Worm (Caenorhabditis elegans) whole organism, L4/young adult: ENCODE results near the gene srx-121.
"Not testable (repeated sequence)": the region's sequence is repeated elsewhere in the genome, so short reads cannot be mapped to it uniquely, and the experiment has no call there.

Source experiments
- W03F9.2 ChIP-seq: fragments of 150-350 bp; optimal IDR thresholded peaks from 2 replicates; lab custom pipeline; 2014; ENCODE audit warnings: missing biosample characterization, missing genetic modification characterization
- dao-5 ChIP-seq: sonication (generic microtip); optimal IDR thresholded peaks from 2 replicates; lab custom pipeline; 2016; ENCODE audit warnings: missing genotype, missing genetic modification characterization, moderate library complexity, missing compliant biosample characterization
- him-1 ChIP-seq: sonication (generic microtip); optimal IDR thresholded peaks from 2 replicates; lab custom pipeline; 2016; ENCODE audit warnings: missing genotype, missing genetic modification reagents, missing genetic modification characterization, missing compliant biosample characterization

Gene srx-121

ce11 chrV:3372673-3373072 lies at the start of gene srx-121:
srx-121 (minus strand) TSS chrV:3372773.
- TF ChIP-seq W03F9.2 (tag; lab: Kevin White, UChicago) = no peak

- TF ChIP-seq him-1 (no peak), W03F9.2 (tag; lab: Kevin White, UChicago) (no peak), dao-5 (tag; lab: Kevin White, UChicago) (no peak)
Observed at ce11 chrV:3417928-3418327, 45.4 kb upstream of the srx-121 start, which contains the start of gene T20D4.3. T20D4.3 (plus strand) TSS chrV:3418228.

DNA sequence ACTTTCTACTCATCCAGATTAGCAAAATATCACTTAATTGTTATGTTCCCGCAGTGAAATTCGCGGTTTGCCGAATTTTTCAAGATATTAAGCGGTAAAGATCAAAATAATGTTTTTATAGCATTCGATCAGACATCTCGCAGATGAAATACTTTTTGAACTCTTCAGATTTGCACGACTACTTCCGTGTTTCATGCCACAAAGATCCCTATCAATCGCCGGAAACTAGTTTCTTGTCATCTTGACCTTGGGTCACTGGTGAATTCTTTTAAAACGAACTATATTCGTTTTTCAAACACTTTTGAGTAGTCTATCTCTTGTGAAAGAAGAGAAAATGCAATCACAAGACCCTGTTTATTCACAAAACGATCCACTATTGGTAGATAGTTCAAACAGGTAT lies 40.4 kb upstream of the srx-121 start, which contains the start of gene txt-11:
txt-11 (plus strand) TSS at position 301 of the 400 bp plus-strand sequence.
- no peak for TF ChIP-seq dao-5 (tag; lab: Kevin White, UChicago)

DNA sequence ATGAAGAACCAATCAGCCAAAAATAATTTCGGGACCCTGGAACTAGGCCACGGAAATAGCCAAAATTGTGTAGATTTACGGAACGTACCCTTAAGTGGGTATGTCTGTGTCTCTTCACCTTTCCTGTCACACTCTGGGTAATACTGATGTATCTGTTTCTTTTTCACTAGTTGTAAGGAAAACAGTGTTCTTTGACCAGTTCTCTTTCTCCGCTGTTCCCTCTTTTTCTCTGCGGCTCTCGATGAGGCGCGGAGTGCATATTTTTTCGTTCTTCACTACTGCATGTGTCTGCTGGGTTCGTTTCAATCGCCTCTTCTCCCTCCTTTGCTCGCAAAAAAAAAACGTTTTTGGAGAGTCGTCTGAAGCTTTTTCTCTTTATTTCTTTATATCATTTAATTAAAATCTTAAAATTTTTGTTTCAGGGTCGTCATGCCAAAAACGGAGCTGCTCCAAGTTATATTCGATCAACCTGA lies 37.6 kb upstream of the srx-121 start, which contains the start of gene arrd-22:
arrd-22 (plus strand) TSS at position 423 of the 473 bp plus-strand sequence.
- TF ChIP-seq dao-5 (tag; lab: Kevin White, UChicago) = no peak
- no peak for TF ChIP-seq W03F9.2 (tag; lab: Kevin White, UChicago)
- no peak for TF ChIP-seq him-1

ce11 chrV:3409498-3409897 lies 36.9 kb upstream of the srx-121 start:
- no peak for TF ChIP-seq W03F9.2 (tag; lab: Kevin White, UChicago)
- TF ChIP-seq dao-5 (tag; lab: Kevin White, UChicago) = no peak
- no peak for TF ChIP-seq him-1

- TF ChIP-seq him-1 (no peak), dao-5 (tag; lab: Kevin White, UChicago) (no peak), W03F9.2 (tag; lab: Kevin White, UChicago) (no peak)
Observed at ce11 chrV:3408602-3409001, 36.0 kb upstream of the srx-121 start, which contains the start of gene T20D4.7. T20D4.7 (plus strand) TSS chrV:3408902.

DNA sequence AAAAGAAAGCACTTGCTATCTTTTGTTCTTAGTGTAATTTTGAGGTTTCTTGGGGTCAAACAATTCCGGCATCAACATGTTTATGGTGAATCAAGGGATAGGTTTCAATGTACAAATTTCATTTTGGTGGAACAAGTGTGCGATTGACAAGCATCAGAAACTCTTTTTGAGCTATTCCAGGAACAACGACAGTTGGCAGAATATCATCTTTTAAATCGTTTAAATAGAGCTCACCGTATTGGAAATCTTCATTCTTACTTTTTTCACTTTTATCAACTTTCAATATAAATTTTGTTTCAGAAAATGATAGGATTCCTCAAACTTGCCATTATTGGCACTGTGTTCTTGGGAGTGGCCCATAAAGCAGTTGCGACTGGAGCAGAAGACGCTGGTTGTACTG lies 27.4 kb upstream of the srx-121 start, which contains the start of gene T20D4.10:
T20D4.10 (plus strand) TSS at position 301 of the 400 bp plus-strand sequence.
- TF ChIP-seq dao-5 (tag; lab: Kevin White, UChicago); him-1; W03F9.2 (tag; lab: Kevin White, UChicago): not testable (repeated sequence)

- TF ChIP-seq W03F9.2 (tag; lab: Kevin White, UChicago) = no peak
- TF ChIP-seq dao-5 (tag; lab: Kevin White, UChicago) = no peak
- TF ChIP-seq him-1 = no peak
Observed at ce11 chrV:3398314-3398713, 25.7 kb upstream of the srx-121 start, which contains the start of gene T20D4.11. T20D4.11 (plus strand) TSS chrV:3398690.

DNA sequence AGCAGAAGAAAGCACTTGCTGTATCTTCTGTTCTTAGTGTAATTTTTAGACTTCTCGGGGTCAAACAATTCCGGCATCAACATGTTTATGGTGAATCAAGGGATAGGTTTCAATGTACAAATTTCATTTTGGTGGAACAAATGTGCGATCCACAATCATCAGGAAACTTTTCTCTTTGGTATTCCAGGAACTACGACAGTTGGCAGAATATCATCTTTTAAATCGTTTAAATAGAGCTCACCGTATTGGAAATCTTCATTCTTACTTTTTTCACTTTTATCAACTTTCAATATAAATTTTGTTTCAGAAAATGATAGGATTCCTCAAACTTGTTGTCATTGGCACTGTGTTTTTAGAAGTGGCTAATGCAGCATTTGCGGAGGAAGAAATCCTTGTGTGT lies 24.2 kb upstream of the srx-121 start, which contains the start of gene T20D4.12:
T20D4.12 (plus strand) TSS at position 301 of the 400 bp plus-strand sequence.
- not testable (repeated sequence) for TF ChIP-seq dao-5 (tag; lab: Kevin White, UChicago); him-1; W03F9.2 (tag; lab: Kevin White, UChicago)

DNA sequence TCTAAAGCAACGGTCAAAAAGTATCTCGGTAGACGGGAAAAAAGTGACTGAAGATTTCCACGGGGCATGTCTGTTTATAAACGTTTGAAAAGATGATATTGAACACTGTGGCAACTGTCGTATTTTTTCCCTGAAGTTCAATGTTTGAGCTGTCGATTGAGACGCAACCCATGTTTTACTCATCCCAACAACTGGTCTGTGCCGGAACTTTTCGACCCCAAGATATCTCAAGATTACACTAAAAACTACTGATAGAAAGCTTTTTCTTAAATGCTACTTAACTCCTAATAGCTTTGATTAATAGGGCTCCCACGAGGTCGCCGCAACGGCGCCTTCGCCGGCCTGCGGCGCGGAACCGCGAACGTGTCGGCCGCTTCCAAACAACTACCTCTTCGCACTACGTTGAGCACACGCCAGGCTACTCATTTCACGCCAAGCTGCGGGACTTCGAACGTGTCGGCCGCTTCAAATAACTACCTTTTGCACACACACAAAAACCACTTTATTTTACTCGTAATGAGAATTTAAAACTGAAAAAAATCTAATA lies 22.2 kb upstream of the srx-121 start, which contains the start of gene T20D4.15:
T20D4.15 (minus strand) TSS at position 51 of the 547 bp plus-strand sequence.
- TF ChIP-seq dao-5 (tag; lab: Kevin White, UChicago) (no peak), W03F9.2 (tag; lab: Kevin White, UChicago) (no peak), him-1 (no peak)

DNA sequence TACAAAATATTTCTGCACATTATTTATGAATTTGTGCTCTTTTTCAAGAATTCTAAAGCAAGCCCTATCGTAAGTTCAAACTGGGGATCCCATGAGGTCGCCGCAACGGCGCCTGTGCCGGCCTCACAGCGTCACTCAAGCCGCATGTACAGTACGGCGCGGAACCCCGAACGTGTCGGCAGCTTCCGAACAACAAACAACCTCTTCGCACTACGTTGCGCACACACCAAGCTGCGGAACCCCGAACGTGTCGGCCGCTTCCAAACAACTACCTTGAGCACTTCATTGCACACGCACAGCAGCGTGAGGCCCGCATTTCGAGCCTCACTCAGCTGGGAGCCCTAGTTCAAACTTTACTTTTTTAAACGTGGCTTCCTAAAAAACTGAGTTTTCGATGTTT lies 21.5 kb upstream of the srx-121 start:
- TF ChIP-seq W03F9.2 (tag; lab: Kevin White, UChicago) = no peak
- TF ChIP-seq him-1 = no peak
- TF ChIP-seq dao-5 (tag; lab: Kevin White, UChicago) = no peak

DNA sequence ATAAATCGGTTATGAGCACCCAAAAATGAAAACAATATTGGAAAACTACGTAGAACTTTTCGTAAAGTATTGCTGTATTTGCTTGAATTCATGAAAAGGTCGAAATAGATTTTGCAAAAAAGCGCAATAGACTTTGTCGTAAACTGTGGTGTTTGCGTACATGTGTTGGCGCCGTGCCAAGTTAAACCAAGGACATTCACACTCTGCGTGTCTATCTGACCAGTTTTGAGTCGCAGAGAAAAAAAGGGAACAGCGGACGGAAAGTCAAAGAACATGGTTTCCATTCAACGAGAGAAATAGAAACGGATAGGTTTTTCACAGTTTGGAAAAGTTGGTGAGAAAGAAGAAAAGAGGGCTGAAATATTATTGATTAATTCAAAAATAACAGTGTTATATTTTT lies 18.4 kb upstream of the srx-121 start:
- no peak for TF ChIP-seq W03F9.2 (tag; lab: Kevin White, UChicago)
- TF ChIP-seq dao-5 (tag; lab: Kevin White, UChicago) = no peak
- no peak for TF ChIP-seq him-1

- TF ChIP-seq W03F9.2 (tag; lab: Kevin White, UChicago) (no peak), him-1 (no peak), dao-5 (tag; lab: Kevin White, UChicago) (no peak)
Observed at ce11 chrV:3388299-3388698, 15.7 kb upstream of the srx-121 start.

DNA sequence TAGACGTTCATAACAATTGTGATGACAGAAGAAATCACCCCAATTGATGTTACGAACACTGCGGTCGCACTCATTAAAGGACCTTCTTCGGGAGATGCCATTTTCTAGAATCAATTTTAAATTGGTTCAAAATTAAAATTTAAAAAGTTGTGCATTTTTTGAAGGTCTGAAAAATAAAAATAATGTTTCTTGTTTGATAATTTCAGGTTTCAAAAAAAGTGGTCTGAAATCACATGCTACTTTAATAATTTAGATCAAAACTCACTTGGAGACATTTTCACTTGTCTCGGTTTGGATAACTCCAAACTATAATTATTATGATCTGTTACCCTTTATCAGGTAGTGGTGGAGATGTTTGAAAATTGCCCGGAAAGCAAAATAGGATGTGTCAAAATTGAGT lies 4.4 kb upstream of the srx-121 start, which contains the start of gene srbc-2:
srbc-2 (minus strand) TSS at position 101 of the 400 bp plus-strand sequence.
- no peak for TF ChIP-seq him-1
- TF ChIP-seq W03F9.2 (tag; lab: Kevin White, UChicago) = no peak
- no peak for TF ChIP-seq dao-5 (tag; lab: Kevin White, UChicago)
